Worm (Caenorhabditis elegans): ENCODE data around the gene Y54G2A.73.
A peak's percentile ranks its signal among the peaks of the same experiment; 100 is the strongest.

The Y54G2A.73 gene

ce11 chrIV:3014610-3015009 lies 5.9 kb upstream of the Y54G2A.73 start (continued):
- TF ChIP-seq lin-40 (tag; optimal IDR thresholded peaks at IDR 0.05) = no peak
- no peak for TF ChIP-seq athp-1 (tag; optimal IDR thresholded peaks at IDR 0.05)
- TF ChIP-seq D2030.7 (GFP tag; IDR thresholded peaks at IDR 0.05) = no peak
- TF ChIP-seq dox-1 (GFP tag; IDR thresholded peaks at IDR 0.05) = no peak
- TF ChIP-seq lir-1 (GFP tag; conservative IDR thresholded peaks at IDR 0.05) = no peak
- TF ChIP-seq lin-35 (GFP tag; optimal IDR thresholded peaks at IDR 0.05) = no peak
- no peak for TF ChIP-seq rcor-1 (GFP tag; IDR thresholded peaks at IDR 0.05)
- no peak for TF ChIP-seq nhr-179 (tag; optimal IDR thresholded peaks at IDR 0.05)
- no peak for TF ChIP-seq mes-4 (tag; optimal IDR thresholded peaks at IDR 0.05)
- no peak for TF ChIP-seq gei-17 (GFP tag; optimal IDR thresholded peaks at IDR 0.05)

DNA sequence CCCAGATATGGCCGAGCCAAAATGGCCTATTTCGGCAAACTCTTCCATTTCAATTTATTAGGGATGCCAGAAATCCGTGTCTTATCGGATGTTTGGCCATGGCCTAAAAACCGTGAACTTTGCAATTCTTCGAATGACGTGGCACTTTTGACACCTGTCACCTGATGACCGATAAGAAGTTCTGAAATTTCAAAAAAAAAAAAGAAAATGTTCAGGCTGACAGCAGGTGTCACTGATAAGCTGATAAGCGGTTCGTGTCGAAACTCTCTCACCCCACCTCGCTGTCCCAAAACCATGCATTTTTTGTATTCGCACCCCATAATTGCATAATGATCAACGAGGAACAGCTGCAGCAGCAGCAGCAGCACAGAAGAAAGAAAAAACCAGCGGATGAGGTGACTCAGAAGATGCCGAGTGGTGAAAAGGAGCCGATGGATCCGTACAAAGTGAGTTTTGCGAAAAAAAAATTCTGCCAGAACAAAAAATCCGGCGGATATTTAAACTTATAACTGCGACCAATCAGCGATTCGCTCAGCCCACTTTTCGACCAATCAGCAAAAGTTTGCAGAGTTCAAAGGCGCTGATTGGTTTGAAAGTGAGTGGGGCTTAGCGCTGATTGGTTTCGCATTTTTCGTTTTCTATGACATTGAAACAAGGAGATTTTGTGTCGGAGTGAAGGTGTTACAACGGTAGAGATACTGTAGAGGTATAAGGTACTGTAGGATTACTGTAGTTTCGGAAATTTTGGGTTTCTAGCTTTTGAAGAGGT lies 3.9 kb upstream of the Y54G2A.73 start, which contains the start of the genes Y54G2A.28 and vrp-1:
Gene Y54G2A.28 (minus strand): TSS at position 48 of the 769 bp plus-strand sequence.
Gene vrp-1 (plus strand): TSS at position 214 of the 769 bp plus-strand sequence.
- TF ChIP-seq hrde-1 (tag; optimal IDR thresholded peaks at IDR 0.05; ENCODE audit: borderline replicate concordance) (no peak), pha-4 (tag; optimal IDR thresholded peaks at IDR 0.05) (peak; percentile 24), attf-5 (GFP tag; optimal IDR thresholded peaks at IDR 0.05) (peak; percentile 10), rcor-1 (GFP tag; IDR thresholded peaks at IDR 0.05) (no peak), zfh-2 (GFP tag; conservative IDR thresholded peaks at IDR 0.05) (0 out of 2 replicates have a peak, but pooled peaks have one; percentile 15), Y79H2A.3 (GFP tag; conservative IDR thresholded peaks at IDR 0.05) (no peak), dpl-1 (GFP tag; optimal IDR thresholded peaks at IDR 0.05) (no peak), tbx-9 (tag; optimal IDR thresholded peaks at IDR 0.05; ENCODE audit: borderline replicate concordance) (no peak), F10E7.11 (tag; optimal IDR thresholded peaks at IDR 0.05) (no peak), athp-1 (tag; optimal IDR thresholded peaks at IDR 0.05) (no peak), dox-1 (GFP tag; IDR thresholded peaks at IDR 0.05) (peak; percentile 74), K11D2.4 (GFP tag; IDR thresholded peaks at IDR 0.05) (0 out of 2 replicates have a peak, but pooled peaks have one; percentile 17), egl-18 (GFP tag; IDR thresholded peaks at IDR 0.05) (no peak), B0019.2 (GFP tag; conservative IDR thresholded peaks at IDR 0.05) (no peak), lag-1 (GFP tag; IDR thresholded peaks at IDR 0.05) (no peak), lin-35 (GFP tag; optimal IDR thresholded peaks at IDR 0.05) (no peak), attf-3 (GFP tag; conservative IDR thresholded peaks at IDR 0.05) (no peak), B0261.1 (tag; optimal IDR thresholded peaks at IDR 0.05) (no peak), unc-130 (GFP tag; optimal IDR thresholded peaks at IDR 0.05) (no peak), mes-4 (tag; optimal IDR thresholded peaks at IDR 0.05) (no peak), mel-28 (tag; optimal IDR thresholded peaks at IDR 0.05; ENCODE audit: borderline replicate concordance) (no peak), Y56A3A.18 (GFP tag; IDR thresholded peaks at IDR 0.05) (peak; percentile 57; the same call in 1 of the 2 replicates), ceh-91 (GFP tag; IDR thresholded peaks at IDR 0.05) (no peak), D2030.7 (GFP tag; IDR thresholded peaks at IDR 0.05) (no peak), let-607 (tag; optimal IDR thresholded peaks at IDR 0.05) (peak; percentile 94 to 96), nfya-2 (GFP tag; IDR thresholded peaks at IDR 0.05) (no peak), F33H1.4 (GFP tag; IDR thresholded peaks at IDR 0.05) (no peak), attf-6 (GFP tag; IDR thresholded peaks at IDR 0.05) (no peak), hlh-26 (GFP tag; conservative IDR thresholded peaks at IDR 0.05) (no peak), F39B2.1 (GFP tag; IDR thresholded peaks at IDR 0.05) (no peak), nhr-90 (tag; optimal IDR thresholded peaks at IDR 0.05) (peak; percentile 39), hmg-1.2 (GFP tag; IDR thresholded peaks at IDR 0.05) (no peak), lir-1 (GFP tag; conservative IDR thresholded peaks at IDR 0.05) (no peak), ztf-3 (GFP tag; optimal IDR thresholded peaks at IDR 0.05) (no peak), Y67H2A.10 (GFP tag; conservative IDR thresholded peaks at IDR 0.05) (no peak), ztf-22 (GFP tag; optimal IDR thresholded peaks at IDR 0.05) (no peak), rec-8 (tag; optimal IDR thresholded peaks at IDR 0.05) (no peak), madf-10 (tag; optimal IDR thresholded peaks at IDR 0.05) (peak; percentile 1), F49E8.2 (tag; optimal IDR thresholded peaks at IDR 0.05; ENCODE audit: insufficient read depth) (no peak), snpc-3.4 (tag; optimal IDR thresholded peaks at IDR 0.05) (no peak)
